Fruit fly (Drosophila melanogaster) whole organism, embryonic: ENCODE data around the gene Cpr78Ca.
A peak's percentile ranks its signal among the peaks of the same experiment; 100 is the strongest.

ENCODE experiments used
- Ada2b ChIP-seq: fragments of 200-800 bp; sonication (Bioruptor generic); IDR thresholded peaks from 2 replicates; pipeline ENCODE4 v1.3.6; 2022; ENCODE audit warnings: missing biosample characterization, missing genetic modification characterization
- Asciz ChIP-seq: fragments of 200-800 bp; sonication (Bioruptor generic); optimal IDR thresholded peaks from 2 replicates; lab custom pipeline; 2017; ENCODE audit warnings: missing biosample characterization, mild to moderate bottlenecking, missing genetic modification characterization, missing genetic modification reagents
- Bteb2 ChIP-seq: fragments of 200-800 bp; sonication (Bioruptor generic); optimal IDR thresholded peaks from 2 replicates; lab custom pipeline; 2016; ENCODE audit warnings: missing biosample characterization, missing genetic modification characterization
- CG1024 ChIP-seq: fragments of 200-800 bp; sonication (Bioruptor generic); IDR thresholded peaks from 2 replicates; pipeline ENCODE4 v1.3.6; 2022; ENCODE audit warnings: missing biosample characterization, missing genetic modification characterization
- CG10267 ChIP-seq: fragments of 200-800 bp; sonication (Bioruptor generic); optimal IDR thresholded peaks from 2 replicates; lab custom pipeline; 2018; ENCODE audit warnings: missing biosample characterization, mild to moderate bottlenecking, missing genetic modification characterization, moderate library complexity
- CG10321 ChIP-seq: fragments of 200-800 bp; sonication (Bioruptor generic); IDR thresholded peaks from 2 replicates; pipeline ENCODE4 v1.3.6; 2022; ENCODE audit warnings: missing biosample characterization, missing genetic modification characterization
- CG10366 ChIP-seq: fragments of 200-800 bp; sonication (Bioruptor generic); IDR thresholded peaks from 2 replicates; pipeline ENCODE4 v1.3.6; 2022; ENCODE audit warnings: missing biosample characterization, missing genetic modification characterization
- CG13287 ChIP-seq: fragments of 200-800 bp; sonication (Bioruptor generic); IDR thresholded peaks from 2 replicates; pipeline ENCODE4 v1.3.6; 2022; ENCODE audit warnings: missing biosample characterization, missing genetic modification characterization; ENCODE audit not compliant: partially characterized antibody
- CG13624 ChIP-seq: fragments of 200-800 bp; sonication (Bioruptor generic); optimal IDR thresholded peaks from 2 replicates; lab custom pipeline; 2016; ENCODE audit warnings: missing biosample characterization, missing genetic modification characterization
- CG14710 ChIP-seq: fragments of 200-800 bp; sonication (Bioruptor generic); optimal IDR thresholded peaks from 3 replicates; lab custom pipeline; 2019; ENCODE audit warnings: missing biosample characterization, mild to moderate bottlenecking, missing genetic modification characterization, moderate library complexity
- CG14860 ChIP-seq: fragments of 200-800 bp; sonication (Bioruptor generic); IDR thresholded peaks from 3 replicates; pipeline ENCODE4 v1.3.6; 2022; ENCODE audit warnings: missing biosample characterization, missing genetic modification characterization; ENCODE audit not compliant: partially characterized antibody
- CG17361 ChIP-seq: fragments of 200-800 bp; sonication (Bioruptor generic); IDR thresholded peaks from 3 replicates; pipeline ENCODE4 v1.3.6; 2022; ENCODE audit warnings: missing biosample characterization, missing genetic modification characterization
- CG18599 ChIP-seq: fragments of 200-800 bp; sonication (Bioruptor generic); optimal IDR thresholded peaks from 3 replicates; lab custom pipeline; 2017; ENCODE audit warnings: missing biosample characterization, missing genetic modification characterization, mild to moderate bottlenecking, moderate library complexity, missing genetic modification reagents
- CG18764 ChIP-seq: fragments of 200-800 bp; sonication (Bioruptor generic); optimal IDR thresholded peaks from 3 replicates; lab custom pipeline; 2016; ENCODE audit warnings: missing biosample characterization, missing genetic modification characterization
- CG4360 ChIP-seq: fragments of 200-800 bp; sonication (Bioruptor generic); IDR thresholded peaks from 2 replicates; pipeline ENCODE4 v1.3.6; 2022; ENCODE audit warnings: missing biosample characterization, missing genetic modification characterization
- CG43689 ChIP-seq: fragments of 200-800 bp; sonication (Bioruptor generic); IDR thresholded peaks from 2 replicates; pipeline ENCODE4 v1.3.6; 2022; ENCODE audit warnings: missing biosample characterization, missing genetic modification characterization
- CG6175 ChIP-seq: fragments of 200-800 bp; sonication (Bioruptor generic); IDR thresholded peaks from 3 replicates; pipeline ENCODE4 v1.3.6; 2022; ENCODE audit warnings: missing biosample characterization, missing genetic modification characterization
- CG6791 ChIP-seq: fragments of 200-800 bp; sonication (Bioruptor generic); IDR thresholded peaks from 3 replicates; pipeline ENCODE4 v1.3.6; 2022; ENCODE audit warnings: missing biosample characterization, missing genetic modification characterization; ENCODE audit not compliant: partially characterized antibody
- CG7928 ChIP-seq: fragments of 200-800 bp; sonication (Bioruptor generic); optimal IDR thresholded peaks from 2 replicates; lab custom pipeline; 2017; ENCODE audit warnings: missing biosample characterization, mild to moderate bottlenecking, missing genetic modification characterization
- CG7987 ChIP-seq: fragments of 200-800 bp; sonication (Bioruptor generic); optimal IDR thresholded peaks from 2 replicates; lab custom pipeline; 2018; ENCODE audit warnings: missing biosample characterization, mild to moderate bottlenecking, missing genetic modification characterization, moderate library complexity
- CG8388 ChIP-seq: fragments of 200-800 bp; sonication (Bioruptor generic); optimal IDR thresholded peaks from 2 replicates; lab custom pipeline; 2019; ENCODE audit warnings: missing biosample characterization, mild to moderate bottlenecking, missing genetic modification characterization, moderate library complexity
- CG9797 ChIP-seq: fragments of 200-800 bp; sonication (Bioruptor generic); optimal IDR thresholded peaks from 3 replicates; lab custom pipeline; 2018; ENCODE audit warnings: missing biosample characterization, mild to moderate bottlenecking, missing genetic modification characterization
- CkIIα-i1 ChIP-seq: fragments of 200-800 bp; sonication (Bioruptor generic); IDR thresholded peaks from 2 replicates; pipeline ENCODE4 v1.3.6; 2022; ENCODE audit warnings: missing biosample characterization, missing genetic modification characterization
- ERR ChIP-seq: fragments of 200-800 bp; sonication (Bioruptor generic); optimal IDR thresholded peaks from 2 replicates; lab custom pipeline; 2016; ENCODE audit warnings: missing biosample characterization, missing genetic modification characterization
- Fer1 ChIP-seq: fragments of 200-800 bp; sonication (Bioruptor generic); optimal IDR thresholded peaks from 2 replicates; lab custom pipeline; 2017; ENCODE audit warnings: missing biosample characterization, mild to moderate bottlenecking, missing genetic modification characterization
- Gug ChIP-seq: fragments of 200-800 bp; sonication (Bioruptor generic); IDR thresholded peaks from 4 replicates; pipeline ENCODE4 v1.3.6; 2022; ENCODE audit warnings: missing biosample characterization, missing genetic modification characterization
- HLH54F ChIP-seq: fragments of 200-800 bp; sonication (Bioruptor generic); optimal IDR thresholded peaks from 3 replicates; lab custom pipeline; 2016; ENCODE audit warnings: missing biosample characterization, missing genetic modification characterization
- MBD-R2 ChIP-seq: fragments of 200-800 bp; sonication (Bioruptor generic); IDR thresholded peaks from 2 replicates; pipeline ENCODE4 v1.3.6; 2022; ENCODE audit warnings: missing biosample characterization, missing genetic modification characterization
- Meics ChIP-seq: fragments of 200-800 bp; sonication (Bioruptor generic); optimal IDR thresholded peaks from 2 replicates; lab custom pipeline; 2017; ENCODE audit warnings: missing biosample characterization, mild to moderate bottlenecking, missing genetic modification characterization
- Myb ChIP-seq: fragments of 200-800 bp; sonication (Bioruptor generic); optimal IDR thresholded peaks from 2 replicates; lab custom pipeline; 2016; ENCODE audit warnings: missing biosample characterization, missing genetic modification characterization
- Nf-YC ChIP-seq: fragments of 200-800 bp; optimal IDR thresholded peaks from 3 replicates; lab custom pipeline; 2019; ENCODE audit warnings: missing biosample characterization, mild to moderate bottlenecking, missing genetic modification characterization, moderate library complexity
- Optix ChIP-seq: fragments of 200-800 bp; sonication (Bioruptor generic); IDR thresholded peaks from 3 replicates; pipeline ENCODE4 v1.3.6; 2022; ENCODE audit warnings: missing biosample characterization, missing genetic modification characterization
- Usf ChIP-seq: fragments of 200-800 bp; sonication (Bioruptor generic); optimal IDR thresholded peaks from 2 replicates; lab custom pipeline; 2017; ENCODE audit warnings: missing genotype, missing biosample characterization, missing genetic modification characterization
- Vsx1 ChIP-seq: fragments of 200-800 bp; sonication (Bioruptor generic); optimal IDR thresholded peaks from 2 replicates; lab custom pipeline; 2017; ENCODE audit warnings: missing biosample characterization, mild to moderate bottlenecking, missing genetic modification characterization, missing genetic modification reagents
- YL-1 ChIP-seq: fragments of 200-800 bp; sonication (Bioruptor generic); optimal IDR thresholded peaks from 3 replicates; lab custom pipeline; 2017; ENCODE audit warnings: missing biosample characterization, mild to moderate bottlenecking, missing genetic modification characterization
- amos ChIP-seq: fragments of 200-800 bp; sonication (Bioruptor generic); IDR thresholded peaks from 2 replicates; pipeline ENCODE4 v1.3.6; 2022; ENCODE audit warnings: missing biosample characterization, missing genetic modification characterization; ENCODE audit not compliant: partially characterized antibody
- bbx ChIP-seq: fragments of 200-800 bp; sonication (Bioruptor generic); IDR thresholded peaks from 2 replicates; pipeline ENCODE4 v1.3.6; 2022; ENCODE audit warnings: missing biosample characterization, missing genetic modification characterization; ENCODE audit not compliant: partially characterized antibody
- dan ChIP-seq: fragments of 200-800 bp; sonication (Bioruptor generic); IDR thresholded peaks from 2 replicates; pipeline ENCODE4 v1.3.6; 2022; ENCODE audit warnings: missing biosample characterization, missing genetic modification characterization
- dimm ChIP-seq: fragments of 200-800 bp; sonication (Bioruptor generic); IDR thresholded peaks from 2 replicates; pipeline ENCODE4 v1.3.6; 2022; ENCODE audit warnings: missing biosample characterization, missing genetic modification characterization
- esg ChIP-seq: fragments of 200-800 bp; sonication (Bioruptor generic); conservative IDR thresholded peaks from 2 replicates; pipeline ENCODE4 v1.3.6; 2022; ENCODE audit warnings: missing biosample characterization, missing genetic modification characterization
- fru ChIP-seq: fragments of >200 bp; optimal IDR thresholded peaks from 2 replicates; lab custom pipeline; 2017
- her ChIP-seq: fragments of 200-800 bp; sonication (Bioruptor generic); optimal IDR thresholded peaks from 2 replicates; lab custom pipeline; 2016; ENCODE audit warnings: missing biosample characterization, missing genetic modification characterization
- lab ChIP-seq: fragments of 200-800 bp; sonication (Bioruptor generic); optimal IDR thresholded peaks from 3 replicates; lab custom pipeline; 2017; ENCODE audit warnings: missing biosample characterization, missing genetic modification characterization, mild to moderate bottlenecking, moderate library complexity, missing genetic modification reagents
- pho ChIP-seq: fragments of 200-800 bp; sonication (Bioruptor generic); optimal IDR thresholded peaks from 2 replicates; lab custom pipeline; 2016; ENCODE audit warnings: missing biosample characterization, missing genetic modification characterization
- sd ChIP-seq: fragments of 200-800 bp; sonication (Bioruptor generic); optimal IDR thresholded peaks from 3 replicates; lab custom pipeline; 2018; ENCODE audit warnings: missing biosample characterization, mild to moderate bottlenecking, missing genetic modification characterization, moderate library complexity
- slp2 ChIP-seq: fragments of 200-800 bp; sonication (Bioruptor generic); optimal IDR thresholded peaks from 2 replicates; lab custom pipeline; 2016; ENCODE audit warnings: missing biosample characterization, missing genetic modification characterization
- tin ChIP-seq: fragments of 200-800 bp; sonication (Bioruptor generic); optimal IDR thresholded peaks from 3 replicates; lab custom pipeline; 2016; ENCODE audit warnings: missing biosample characterization, missing genetic modification characterization
- tna ChIP-seq: fragments of 200-800 bp; sonication (Bioruptor generic); IDR thresholded peaks from 2 replicates; pipeline ENCODE4 v1.3.6; 2022; ENCODE audit warnings: missing biosample characterization, missing genetic modification characterization; ENCODE audit not compliant: partially characterized antibody
- vnd ChIP-seq: fragments of 200-800 bp; sonication (Bioruptor generic); IDR thresholded peaks from 3 replicates; pipeline ENCODE4 v1.3.6; 2022; ENCODE audit warnings: missing biosample characterization, missing genetic modification characterization; ENCODE audit not compliant: partially characterized antibody
- zf30C ChIP-seq: fragments of 200-800 bp; sonication (Bioruptor generic); optimal IDR thresholded peaks from 3 replicates; lab custom pipeline; 2018; ENCODE audit warnings: missing biosample characterization, mild to moderate bottlenecking, missing genetic modification characterization

Cpr78Ca gene

dm6 chr3L:21280996-21281691 is 11.5 kb downstream of the Cpr78Ca start, which contains the start of gene ppl (continued):
- TF ChIP-seq Nf-YC (tag; lab: Kevin White, UChicago), result no peak
- no peak for TF ChIP-seq ERR (GFP tag; lab: Kevin White, UChicago)
- peak; percentile 26 for TF ChIP-seq Fer1 (GFP tag; lab: Kevin White, UChicago)
- TF ChIP-seq Optix (GFP tag; lab: Robert Waterston, UW), result no peak
- peak; percentile 51 for TF ChIP-seq CG9797
- no peak for TF ChIP-seq CG10366 (GFP tag; lab: Robert Waterston, UW)
- TF ChIP-seq Ada2b, result no peak
- peak; percentile 57 for TF ChIP-seq CG6791 (GFP tag; lab: Robert Waterston, UW)
- TF ChIP-seq Usf, result no peak
- no peak for TF ChIP-seq fru (lab: Kevin White, UChicago)
- TF ChIP-seq tin, result no peak
- TF ChIP-seq CG14710 (tag; lab: Kevin White, UChicago), result peak; percentile 23
- no peak for TF ChIP-seq Meics (GFP tag; lab: Kevin White, UChicago)
- TF ChIP-seq CG14860 (GFP tag; lab: Robert Waterston, UW), result 0 out of 3 replicates have a peak, but pooled peaks have one; percentile 13
- TF ChIP-seq Gug (GFP tag; lab: Robert Waterston, UW), result no peak
- TF ChIP-seq CG8388 (GFP tag; lab: Kevin White, UChicago), result no peak
- no peak for TF ChIP-seq dimm (GFP tag; lab: Robert Waterston, UW)
- no peak for TF ChIP-seq CG10321 (GFP tag; lab: Robert Waterston, UW)
- peak; percentile 19 for TF ChIP-seq lab (GFP tag; lab: Kevin White, UChicago)
- no peak for TF ChIP-seq HLH54F (GFP tag; lab: Kevin White, UChicago)
- TF ChIP-seq CG7928 (GFP tag; lab: Kevin White, UChicago), result no peak
- no peak for TF ChIP-seq CG4360 (GFP tag; lab: Robert Waterston, UW)
- TF ChIP-seq CG13287, result peak; percentile 73
- TF ChIP-seq vnd (GFP tag; lab: Robert Waterston, UW), result peak; percentile 48; the same call in 2 of the 3 replicates
- TF ChIP-seq CG18599 (GFP tag; lab: Kevin White, UChicago), result no peak
- TF ChIP-seq CG6175, result no peak
- TF ChIP-seq amos (GFP tag; lab: Robert Waterston, UW), result peak; percentile 60; the same call in 1 of the 2 replicates
- no peak for TF ChIP-seq esg (GFP tag; lab: Robert Waterston, UW)
- no peak for TF ChIP-seq CG43689 (GFP tag; lab: Robert Waterston, UW)
- TF ChIP-seq her (GFP tag; lab: Kevin White, UChicago), result no peak
- TF ChIP-seq CG17361 (GFP tag; lab: Robert Waterston, UW), result 0 out of 3 replicates have a peak, but pooled peaks have one; percentile 19
- peak; percentile 5 for TF ChIP-seq CG13624
- TF ChIP-seq sd (tag; lab: Kevin White, UChicago), result no peak
- TF ChIP-seq pho (GFP tag; lab: Kevin White, UChicago), result no peak
- no peak for TF ChIP-seq Asciz (GFP tag; lab: Kevin White, UChicago)
- peak; percentile 47 for TF ChIP-seq CG7987
- no peak for TF ChIP-seq slp2 (GFP tag; lab: Kevin White, UChicago)
- peak; percentile 49; the same call in 1 of the 2 replicates for TF ChIP-seq MBD-R2 (GFP tag; lab: Robert Waterston, UW)
- TF ChIP-seq Vsx1, result no peak
- TF ChIP-seq Bteb2 (GFP tag; lab: Kevin White, UChicago), result no peak
- peak; percentile 37; the same call in 1 of the 2 replicates for TF ChIP-seq tna (GFP tag; lab: Robert Waterston, UW)
- no peak for TF ChIP-seq zf30C (GFP tag; lab: Kevin White, UChicago)
- peak; percentile 50 for TF ChIP-seq bbx
- peak; percentile 56 for TF ChIP-seq YL-1
- TF ChIP-seq CkIIα-i1 (GFP tag; lab: Robert Waterston, UW), result no peak
- no peak for TF ChIP-seq Myb (GFP tag; lab: Kevin White, UChicago)
- TF ChIP-seq CG10267 (tag; lab: Kevin White, UChicago), result peak; percentile 5
- no peak for TF ChIP-seq CG18764 (GFP tag; lab: Kevin White, UChicago)
- no peak for TF ChIP-seq CG1024
- no peak for TF ChIP-seq dan (GFP tag; lab: Robert Waterston, UW)
